Worm (Caenorhabditis elegans) whole organism, L4/young adult: Measurements from ENCODE around the gene F13B6.2.

Source experiments
- dao-5 ChIP-seq: sonication (generic microtip); optimal IDR thresholded peaks from 2 replicates; lab custom pipeline; 2016; ENCODE audit warnings: missing genotype, missing genetic modification characterization, moderate library complexity, missing compliant biosample characterization
- him-1 ChIP-seq: sonication (generic microtip); optimal IDR thresholded peaks from 2 replicates; lab custom pipeline; 2016; ENCODE audit warnings: missing genotype, missing genetic modification reagents, missing genetic modification characterization, missing compliant biosample characterization

DNA sequence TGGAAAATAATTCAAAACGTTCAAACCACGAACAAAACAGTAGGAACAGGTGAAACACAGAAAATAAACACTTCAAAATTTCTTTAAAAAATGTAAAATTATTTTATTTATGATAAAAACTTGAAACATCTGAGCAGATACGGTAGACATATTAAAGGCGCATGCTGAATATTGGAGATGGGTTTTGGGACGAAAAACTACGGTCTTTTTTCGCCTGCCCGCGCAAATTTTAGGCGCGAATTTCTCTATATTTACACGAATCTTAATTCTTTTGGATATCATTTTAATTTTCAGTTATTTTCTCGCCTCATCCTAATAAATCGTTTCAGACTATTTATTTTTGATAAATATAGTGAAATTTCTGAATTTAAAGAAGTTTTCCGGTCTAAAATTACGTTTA is 17.6 kb upstream of the F13B6.2 start:
- no peak for TF ChIP-seq him-1 (tag; lab: Kevin White, UChicago)
- no peak for TF ChIP-seq dao-5 (tag; lab: Kevin White, UChicago)
